Worm (Caenorhabditis elegans) whole organism, late embryonic: ENCODE results near the gene K06A4.7.

Source experiments
- C08G9.2 ChIP-seq: sonication (generic microtip); optimal IDR thresholded peaks from 2 replicates; lab custom pipeline; 2016; ENCODE audit warnings: mild to moderate bottlenecking, missing genetic modification characterization, moderate library complexity, missing compliant biosample characterization
- F13H6.1 ChIP-seq: sonication (generic microtip); optimal IDR thresholded peaks from 2 replicates; lab custom pipeline; 2016; ENCODE audit warnings: missing genetic modification characterization, missing compliant biosample characterization
- K02D7.2 ChIP-seq: sonication (generic microtip); optimal IDR thresholded peaks from 2 replicates; lab custom pipeline; 2017; ENCODE audit warnings: mild to moderate bottlenecking, missing genetic modification characterization, missing compliant biosample characterization
- K09A11.1 ChIP-seq: sonication (generic microtip); optimal IDR thresholded peaks from 2 replicates; lab custom pipeline; 2017; ENCODE audit warnings: antibody characterized with exemption, mild to moderate bottlenecking, missing genetic modification characterization, missing compliant biosample characterization; ENCODE audit not compliant: insufficient read depth
- Y22D7AL.16 ChIP-seq: sonication (generic microtip); optimal IDR thresholded peaks from 2 replicates; lab custom pipeline; 2016; ENCODE audit warnings: missing genetic modification characterization, missing compliant biosample characterization
- ama-1 ChIP-seq: fragments of 150-350 bp; optimal IDR thresholded peaks from 2 replicates; lab custom pipeline; 2014
- ceh-14 ChIP-seq: sonication (generic microtip); optimal IDR thresholded peaks from 2 replicates; lab custom pipeline; 2016; ENCODE audit warnings: missing genotype, missing genetic modification characterization, missing compliant biosample characterization
- ceh-18 ChIP-seq: sonication (generic microtip); optimal IDR thresholded peaks from 2 replicates; lab custom pipeline; 2016; ENCODE audit warnings: missing genetic modification characterization, missing compliant biosample characterization
- ceh-19 ChIP-seq: fragments of 200-800 bp; sonication (Bioruptor generic); optimal IDR thresholded peaks from 2 replicates; lab custom pipeline; 2018; ENCODE audit warnings: mild to moderate bottlenecking, missing genetic modification characterization, missing compliant biosample characterization
- ceh-2 ChIP-seq: sonication (generic microtip); optimal IDR thresholded peaks from 2 replicates; lab custom pipeline; 2016; ENCODE audit warnings: missing genotype, missing genetic modification characterization, missing compliant biosample characterization
- ceh-22 ChIP-seq: sonication (generic microtip); optimal IDR thresholded peaks from 2 replicates; lab custom pipeline; 2017; ENCODE audit warnings: missing biosample characterization, missing genetic modification characterization
- ceh-24 ChIP-seq: sonication (generic microtip); optimal IDR thresholded peaks from 2 replicates; lab custom pipeline; 2016; ENCODE audit warnings: mild to moderate bottlenecking, missing genetic modification characterization, missing compliant biosample characterization
- ceh-31 ChIP-seq: sonication (generic microtip); optimal IDR thresholded peaks from 2 replicates; lab custom pipeline; 2016; ENCODE audit warnings: missing genetic modification characterization, missing compliant biosample characterization
- ceh-34 ChIP-seq: sonication (generic microtip); optimal IDR thresholded peaks from 2 replicates; lab custom pipeline; 2016; ENCODE audit warnings: mild to moderate bottlenecking, missing genetic modification characterization, missing compliant biosample characterization
- ceh-45 ChIP-seq: fragments of 200-800 bp; sonication (Bioruptor generic); IDR thresholded peaks from 2 replicates; pipeline ENCODE4 v1.3.6; 2022; ENCODE audit warnings: missing genetic modification reagents, missing genetic modification characterization, missing compliant biosample characterization
- ceh-6 ChIP-seq: fragments of 200-800 bp; sonication (Bioruptor generic); optimal IDR thresholded peaks from 2 replicates; lab custom pipeline; 2018; ENCODE audit warnings: mild to moderate bottlenecking, missing genetic modification characterization, missing compliant biosample characterization
- che-1 ChIP-seq: sonication (generic microtip); optimal IDR thresholded peaks from 2 replicates; lab custom pipeline; 2016; ENCODE audit warnings: mild to moderate bottlenecking, missing genetic modification characterization, missing compliant biosample characterization
- elt-2 ChIP-seq: sonication (generic microtip); optimal IDR thresholded peaks from 2 replicates; lab custom pipeline; 2016; ENCODE audit warnings: missing genetic modification reagents, missing genetic modification characterization, missing compliant biosample characterization
- elt-4 ChIP-seq: sonication (generic microtip); optimal IDR thresholded peaks from 2 replicates; lab custom pipeline; 2016; ENCODE audit warnings: missing genetic modification characterization, missing compliant biosample characterization
- ets-4 ChIP-seq: sonication (generic microtip); optimal IDR thresholded peaks from 2 replicates; lab custom pipeline; 2016; ENCODE audit warnings: missing genetic modification characterization, missing compliant biosample characterization
- eyg-1 ChIP-seq: sonication (generic microtip); optimal IDR thresholded peaks from 2 replicates; lab custom pipeline; 2016; ENCODE audit warnings: missing genotype, missing genetic modification characterization, missing compliant biosample characterization
- fax-1 ChIP-seq: sonication (generic microtip); optimal IDR thresholded peaks from 2 replicates; lab custom pipeline; 2016; ENCODE audit warnings: missing genotype, missing genetic modification characterization, missing compliant biosample characterization
- fkh-10 ChIP-seq: fragments of 150-350 bp; optimal IDR thresholded peaks from 2 replicates; lab custom pipeline; 2014; ENCODE audit warnings: missing biosample characterization, missing genetic modification reagents, missing genetic modification characterization
- fkh-6 ChIP-seq: sonication (generic microtip); optimal IDR thresholded peaks from 2 replicates; lab custom pipeline; 2016; ENCODE audit warnings: missing genetic modification characterization, missing compliant biosample characterization
- hlh-13 ChIP-seq: fragments of 200-800 bp; sonication (Bioruptor generic); optimal IDR thresholded peaks from 2 replicates; lab custom pipeline; 2018; ENCODE audit warnings: mild to moderate bottlenecking, missing genetic modification characterization, missing compliant biosample characterization
- hlh-15 ChIP-seq: sonication (generic microtip); optimal IDR thresholded peaks from 2 replicates; lab custom pipeline; 2016; ENCODE audit warnings: missing genetic modification characterization, missing compliant biosample characterization
- hlh-30 ChIP-seq: sonication (generic microtip); optimal IDR thresholded peaks from 2 replicates; lab custom pipeline; 2017; ENCODE audit warnings: antibody characterized with exemption, missing genetic modification characterization, missing compliant biosample characterization; ENCODE audit not compliant: insufficient read depth
- hlh-6 ChIP-seq: sonication (generic microtip); optimal IDR thresholded peaks from 2 replicates; lab custom pipeline; 2016; ENCODE audit warnings: missing genotype, missing genetic modification characterization, missing compliant biosample characterization
- hlh-8 ChIP-seq: sonication (generic microtip); optimal IDR thresholded peaks from 2 replicates; lab custom pipeline; 2016; ENCODE audit warnings: missing genotype, missing genetic modification characterization, missing compliant biosample characterization
- lim-6 ChIP-seq: sonication (generic microtip); optimal IDR thresholded peaks from 2 replicates; lab custom pipeline; 2016; ENCODE audit warnings: missing genetic modification characterization, missing compliant biosample characterization
- madf-2 ChIP-seq: sonication (generic microtip); optimal IDR thresholded peaks from 2 replicates; lab custom pipeline; 2017; ENCODE audit warnings: missing genetic modification characterization, missing compliant biosample characterization
- pax-1 ChIP-seq: fragments of 150-350 bp; optimal IDR thresholded peaks from 2 replicates; lab custom pipeline; 2014; ENCODE audit warnings: missing biosample characterization, missing genetic modification characterization
- pha-4 ChIP-seq: fragments of 150-350 bp; optimal IDR thresholded peaks from 2 replicates; lab custom pipeline; 2018; ENCODE audit warnings: missing biosample characterization, missing genetic modification reagents, missing genetic modification characterization
- pqm-1 ChIP-seq: sonication (generic microtip); optimal IDR thresholded peaks from 2 replicates; lab custom pipeline; 2016; ENCODE audit warnings: missing genetic modification characterization, missing compliant biosample characterization
- ref-2 ChIP-seq: sonication (generic microtip); optimal IDR thresholded peaks from 2 replicates; lab custom pipeline; 2016; ENCODE audit warnings: missing genetic modification characterization, missing compliant biosample characterization
- rnt-1 ChIP-seq: sonication (generic microtip); optimal IDR thresholded peaks from 2 replicates; lab custom pipeline; 2016; ENCODE audit warnings: missing genetic modification characterization, missing compliant biosample characterization
- sdc-2 ChIP-seq: sonication (generic microtip); optimal IDR thresholded peaks from 2 replicates; lab custom pipeline; 2016; ENCODE audit warnings: missing genotype, missing genetic modification characterization, missing compliant biosample characterization
- sox-2 ChIP-seq: fragments of 200-800 bp; sonication (Bioruptor generic); IDR thresholded peaks from 2 replicates; pipeline ENCODE4 v1.3.6; 2022; ENCODE audit warnings: missing genetic modification reagents, missing genetic modification characterization, missing compliant biosample characterization
- sox-4 ChIP-seq: sonication (generic microtip); optimal IDR thresholded peaks from 2 replicates; lab custom pipeline; 2017; ENCODE audit warnings: mild to moderate bottlenecking, missing genetic modification characterization, inconsistent platforms, missing compliant biosample characterization
- syd-9 ChIP-seq: sonication (generic microtip); optimal IDR thresholded peaks from 2 replicates; lab custom pipeline; 2016; ENCODE audit warnings: mild to moderate bottlenecking, missing genetic modification characterization, moderate library complexity, missing compliant biosample characterization
- tbx-7 ChIP-seq: sonication (generic microtip); optimal IDR thresholded peaks from 2 replicates; lab custom pipeline; 2016; ENCODE audit warnings: missing genotype, missing genetic modification characterization, missing compliant biosample characterization
- ttx-3 ChIP-seq: sonication (generic microtip); optimal IDR thresholded peaks from 2 replicates; lab custom pipeline; 2016; ENCODE audit warnings: missing genetic modification reagents, missing genetic modification characterization, missing compliant biosample characterization
- unc-42 ChIP-seq: sonication (generic microtip); optimal IDR thresholded peaks from 2 replicates; lab custom pipeline; 2016; ENCODE audit warnings: missing genotype, missing genetic modification characterization, missing compliant biosample characterization
- unc-55 ChIP-seq: sonication (generic microtip); optimal IDR thresholded peaks from 2 replicates; lab custom pipeline; 2017; ENCODE audit warnings: missing biosample characterization, missing genetic modification reagents, missing genetic modification characterization
- zip-5 ChIP-seq: sonication (generic microtip); optimal IDR thresholded peaks from 2 replicates; lab custom pipeline; 2016; ENCODE audit warnings: missing genetic modification characterization, missing compliant biosample characterization
- ztf-16 ChIP-seq: sonication (generic microtip); optimal IDR thresholded peaks from 2 replicates; lab custom pipeline; 2017; ENCODE audit warnings: missing genetic modification characterization, missing compliant biosample characterization

K06A4.7 gene

ce11 chrV:9503152-9503817 lies 12.0 kb upstream of the K06A4.7 start (continued):
- TF ChIP-seq ztf-16 (tag; lab: Kevin White, UChicago) (peak; percentile 87), hlh-6 (tag; lab: Kevin White, UChicago) (peak; percentile 94), hlh-15 (tag; lab: Kevin White, UChicago) (peak; percentile 65), pha-4 (tag; lab: Kevin White, UChicago) (no peak), F13H6.1 (tag; lab: Kevin White, UChicago) (peak; percentile 65), ceh-45 (GFP tag; lab: Robert Waterston, UW) (peak; percentile 74; the same call in 1 of the 2 replicates), unc-42 (peak; percentile 84), sox-4 (peak; percentile 78), madf-2 (tag; lab: Kevin White, UChicago) (peak; percentile 81), fkh-6 (tag; lab: Kevin White, UChicago) (peak; percentile 90), Y22D7AL.16 (peak; percentile 76), unc-55 (GFP tag; lab: Kevin White, UChicago) (no peak), ceh-19 (GFP tag; lab: Kevin White, UChicago) (peak; percentile 90), lim-6 (tag; lab: Kevin White, UChicago) (no peak), hlh-13 (GFP tag; lab: Kevin White, UChicago) (peak; percentile 90), ama-1 (lab: Kevin White, UChicago) (no peak), syd-9 (tag; lab: Kevin White, UChicago) (peak; percentile 88), tbx-7 (tag; lab: Kevin White, UChicago) (peak; percentile 41), pqm-1 (tag; lab: Kevin White, UChicago) (peak; percentile 45), elt-2 (peak; percentile 91), ceh-34 (tag; lab: Kevin White, UChicago) (peak; percentile 92), fax-1 (peak; percentile 72), ref-2 (tag; lab: Kevin White, UChicago) (peak; percentile 78), K09A11.1 (peak; percentile 71), sdc-2 (tag; lab: Kevin White, UChicago) (peak; percentile 78), zip-5 (tag; lab: Kevin White, UChicago) (peak; percentile 47), ceh-31 (tag; lab: Kevin White, UChicago) (peak; percentile 79), sox-2 (GFP tag; lab: Robert Waterston, UW) (peak; percentile 84), C08G9.2 (tag; lab: Kevin White, UChicago) (peak; percentile 77), ets-4 (tag; lab: Kevin White, UChicago) (peak; percentile 8), ceh-22 (no peak), K02D7.2 (tag; lab: Kevin White, UChicago) (peak; percentile 85), elt-4 (no peak), ceh-24 (tag; lab: Kevin White, UChicago) (peak; percentile 62), hlh-30 (tag; lab: Kevin White, UChicago) (no peak), ceh-14 (tag; lab: Kevin White, UChicago) (peak; percentile 45), ceh-6 (GFP tag; lab: Kevin White, UChicago) (peak; percentile 93), ceh-18 (tag; lab: Kevin White, UChicago) (peak; percentile 74), ceh-2 (tag; lab: Kevin White, UChicago) (peak; percentile 77), fkh-10 (GFP tag; lab: Kevin White, UChicago) (peak; percentile 62), hlh-8 (tag; lab: Kevin White, UChicago) (peak; percentile 59), che-1 (tag; lab: Kevin White, UChicago) (peak; percentile 84), rnt-1 (tag; lab: Kevin White, UChicago) (peak; percentile 66), pax-1 (tag; lab: Kevin White, UChicago) (no peak), eyg-1 (tag; lab: Kevin White, UChicago) (peak; percentile 88), ttx-3 (tag; lab: Kevin White, UChicago) (peak; percentile 87)
